Fruit fly (Drosophila melanogaster) whole organism: Measurements from ENCODE around the gene CG33489.

Experiments
- CG8478 ChIP-seq: fragments of >200 bp; optimal IDR thresholded peaks from 2 replicates; lab custom pipeline; 2018; ENCODE audit warnings: inconsistent platforms
- Dll ChIP-seq: fragments of >200 bp; optimal IDR thresholded peaks from 2 replicates; lab custom pipeline; 2017
- EcR ChIP-seq, 2 experiments: fragments of >200 bp; optimal IDR thresholded peaks; 2 replicates each; lab custom pipeline; 2017; ENCODE audit warnings: missing biosample characterization in 2 of 2, missing genetic modification characterization in 2 of 2, missing genetic modification reagents in 2 of 2
- pan ChIP-seq: fragments of >200 bp; optimal IDR thresholded peaks from 2 replicates; lab custom pipeline; 2017
- psq ChIP-seq: fragments of >200 bp; optimal IDR thresholded peaks from 2 replicates; lab custom pipeline; 2017
- usp ChIP-seq: fragments of >200 bp; optimal IDR thresholded peaks from 2 replicates; lab custom pipeline; 2017; ENCODE audit warnings: missing biosample characterization, missing genetic modification characterization, mixed read lengths

dm6 chr3L:11536767-11537419, 40.0 kb downstream of the CG33489 start:
- no peak for TF ChIP-seq CG8478
- TF ChIP-seq usp: no peak
- TF ChIP-seq psq (lab: Kevin White, UChicago): no peak
- no peak for TF ChIP-seq pan (lab: Kevin White, UChicago)
- no peak for TF ChIP-seq EcR (GFP tag; optimal IDR thresholded peaks at IDR 0.05; lab: Kevin White, UChicago)
- TF ChIP-seq Dll (lab: Kevin White, UChicago): no peak
